Fruit fly (Drosophila melanogaster) whole organism, adult: Measurements from ENCODE around the gene alien.

Source experiments
- CG12768 ChIP-seq: fragments of 200-800 bp; sonication (Bioruptor generic); optimal IDR thresholded peaks from 2 replicates; lab custom pipeline; 2017; ENCODE audit warnings: missing biosample characterization, missing genetic modification characterization, mild to moderate bottlenecking, moderate library complexity, missing genetic modification reagents
- CG1620 ChIP-seq: fragments of 200-800 bp; sonication (Bioruptor generic); optimal IDR thresholded peaks from 2 replicates; lab custom pipeline; 2016; ENCODE audit warnings: missing biosample characterization, missing genetic modification characterization
- CG7101 ChIP-seq: fragments of 200-800 bp; sonication (Bioruptor generic); optimal IDR thresholded peaks from 2 replicates; lab custom pipeline; 2018; ENCODE audit warnings: missing biosample characterization, mild to moderate bottlenecking, missing genetic modification characterization, moderate library complexity
- Crg-1 ChIP-seq: fragments of 200-800 bp; sonication (Bioruptor generic); optimal IDR thresholded peaks from 2 replicates; lab custom pipeline; 2016; ENCODE audit warnings: missing biosample characterization, missing genetic modification characterization
- bab1 ChIP-seq: fragments of 200-800 bp; sonication (Bioruptor generic); optimal IDR thresholded peaks from 3 replicates; lab custom pipeline; 2019; ENCODE audit warnings: missing biosample characterization, mild to moderate bottlenecking, missing genetic modification characterization, moderate library complexity
- cnc ChIP-seq, 2 experiments: fragments of >200 bp; optimal IDR thresholded peaks; 2 replicates each; lab custom pipeline; 2017
- kay ChIP-seq: fragments of 200-800 bp; sonication (Bioruptor generic); peaks from one replicate; lab custom pipeline; 2016; ENCODE audit warnings: missing biosample characterization, missing genetic modification characterization, borderline replicate concordance
- pad ChIP-seq: fragments of 200-800 bp; sonication (Bioruptor generic); optimal IDR thresholded peaks from 3 replicates; lab custom pipeline; 2017; ENCODE audit warnings: missing biosample characterization, missing genetic modification characterization, mild to moderate bottlenecking, moderate library complexity, missing genetic modification reagents

- TF ChIP-seq CG12768 (GFP tag; lab: Kevin White, UChicago) = no peak
- no peak for TF ChIP-seq bab1 (GFP tag; lab: Kevin White, UChicago)
- no peak for TF ChIP-seq Crg-1
- no peak for TF ChIP-seq cnc (optimal IDR thresholded peaks at IDR 0.05; lab: Kevin White, UChicago)
- no peak for TF ChIP-seq CG7101 (tag; lab: Kevin White, UChicago)
- no peak for TF ChIP-seq pad (GFP tag; lab: Kevin White, UChicago)
- TF ChIP-seq kay (GFP tag; lab: Kevin White, UChicago) = peak; percentile 18
- TF ChIP-seq CG1620 = no peak
These were observed 40.8 kb downstream of the alien start for dm6 chr2L:8956336-8956726.
